Worm (Caenorhabditis elegans): Measurements from ENCODE around the gene mec-3.

DNA sequence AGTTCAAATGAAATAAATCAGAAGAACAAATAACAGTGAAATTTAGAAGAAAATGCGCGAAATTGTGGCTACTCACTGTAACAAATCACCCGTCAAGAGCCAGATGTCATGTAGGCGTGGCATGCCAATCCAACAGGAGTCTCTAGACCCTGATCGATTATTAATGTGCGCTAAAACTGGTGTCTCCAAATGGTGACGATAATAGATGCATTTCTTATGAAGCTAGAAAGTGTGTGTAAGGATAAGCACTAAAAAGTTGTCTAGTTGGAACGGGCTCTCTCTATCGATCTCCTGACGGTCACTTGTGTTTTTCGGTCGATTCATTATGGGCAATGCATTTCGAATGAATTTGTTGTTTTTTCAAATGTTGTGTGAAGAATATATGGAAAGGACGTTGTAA lies at the start of gene mec-3:
- TF ChIP-seq tbx-11 (GFP tag; IDR thresholded peaks at IDR 0.05), result no peak
- no peak for TF ChIP-seq F13C5.2 (tag; optimal IDR thresholded peaks at IDR 0.05)
- TF ChIP-seq scrt-1 (GFP tag; IDR thresholded peaks at IDR 0.05), result no peak
- TF ChIP-seq hmg-4 (GFP tag; optimal IDR thresholded peaks at IDR 0.05), result no peak
- no peak for TF ChIP-seq pes-1 (GFP tag; IDR thresholded peaks at IDR 0.05)
- TF ChIP-seq ama-1 (optimal IDR thresholded peaks at IDR 0.05), result no peak
- TF ChIP-seq aly-1 (tag; optimal IDR thresholded peaks at IDR 0.05), result no peak
- TF ChIP-seq ceh-36 (tag; optimal IDR thresholded peaks at IDR 0.05), result no peak
- no peak for TF ChIP-seq tbx-37 (GFP tag; conservative IDR thresholded peaks at IDR 0.05)
- TF ChIP-seq sea-1 (GFP tag; conservative IDR thresholded peaks at IDR 0.05), result no peak
- no peak for TF ChIP-seq flt-1 (GFP tag; IDR thresholded peaks at IDR 0.05)
- TF ChIP-seq ceh-13 (GFP tag; optimal IDR thresholded peaks at IDR 0.05), result no peak
- no peak for TF ChIP-seq hnd-1 (tag; optimal IDR thresholded peaks at IDR 0.05)
- no peak for TF ChIP-seq ets-7 (tag; optimal IDR thresholded peaks at IDR 0.05)
